Worm (Caenorhabditis elegans) whole organism, L1 larva: ENCODE measurements around the gene rps-13.

ENCODE experiments used
- C16A3.4 ChIP-seq: fragments of 150-350 bp; optimal IDR thresholded peaks from 2 replicates; lab custom pipeline; 2014; ENCODE audit warnings: missing biosample characterization, missing genetic modification characterization
- C34B4.2 ChIP-seq: sonication (generic microtip); optimal IDR thresholded peaks from 2 replicates; lab custom pipeline; 2017; ENCODE audit warnings: mild to moderate bottlenecking, missing genetic modification characterization, missing compliant biosample characterization
- F16B12.6 ChIP-seq: fragments of 150-350 bp; optimal IDR thresholded peaks from 2 replicates; lab custom pipeline; 2014; ENCODE audit warnings: missing biosample characterization, missing genetic modification characterization
- aly-2 ChIP-seq: fragments of 150-350 bp; optimal IDR thresholded peaks from 2 replicates; lab custom pipeline; 2014; ENCODE audit warnings: missing biosample characterization, missing genetic modification characterization
- ama-1 ChIP-seq: fragments of 150-350 bp; optimal IDR thresholded peaks from 2 replicates; lab custom pipeline; 2014
- ceh-63 ChIP-seq: fragments of 200-800 bp; sonication (Bioruptor generic); optimal IDR thresholded peaks from 2 replicates; lab custom pipeline; 2018; ENCODE audit warnings: mild to moderate bottlenecking, missing genetic modification characterization, missing compliant biosample characterization
- ceh-82 ChIP-seq, 3 experiments: fragments of 150-350 bp in 1 of 3; sonication (generic microtip) in 2 of 3; optimal IDR thresholded peaks; 2 replicates each; lab custom pipeline; 2014 to 2017; ENCODE audit warnings: missing biosample characterization in 3 of 3, missing genetic modification characterization in 3 of 3
- ceh-88 ChIP-seq: fragments of 200-800 bp; sonication (Bioruptor generic); IDR thresholded peaks from 2 replicates; pipeline ENCODE4 v1.3.6; 2022; ENCODE audit warnings: missing genetic modification characterization, missing compliant biosample characterization
- ceh-90 ChIP-seq: sonication (generic microtip); optimal IDR thresholded peaks from 2 replicates; lab custom pipeline; 2016; ENCODE audit warnings: missing genetic modification characterization, missing compliant biosample characterization
- ces-1 ChIP-seq: fragments of 150-350 bp; optimal IDR thresholded peaks from 2 replicates; lab custom pipeline; 2014; ENCODE audit warnings: missing biosample characterization, missing genetic modification reagents, missing genetic modification characterization
- efl-1 ChIP-seq, 4 experiments: fragments of 150-350 bp; optimal IDR thresholded peaks in 3 of 4; peaks in 1 of 4; 1 replicate in 1 of 4; 2 replicates in 3 of 4; lab custom pipeline; 2014; ENCODE audit warnings: missing biosample characterization in 2 of 4, missing genetic modification characterization in 2 of 4, missing genetic modification reagents in 2 of 4
- efl-3 ChIP-seq: fragments of 200-800 bp; sonication (Bioruptor generic); optimal IDR thresholded peaks from 2 replicates; lab custom pipeline; 2018; ENCODE audit warnings: mild to moderate bottlenecking, missing genetic modification characterization, missing compliant biosample characterization
- egl-13 ChIP-seq: sonication (generic microtip); optimal IDR thresholded peaks from 2 replicates; lab custom pipeline; 2016; ENCODE audit warnings: missing genotype, missing genetic modification reagents, missing genetic modification characterization, missing compliant biosample characterization
- elt-2 ChIP-seq: sonication (generic microtip); optimal IDR thresholded peaks from 2 replicates; lab custom pipeline; 2016; ENCODE audit warnings: missing genetic modification characterization, mild to moderate bottlenecking, inconsistent platforms, missing compliant biosample characterization, missing genetic modification reagents
- elt-3 ChIP-seq, 6 experiments: fragments of 150-350 bp in 1 of 6; sonication (generic microtip); optimal IDR thresholded peaks; 2 replicates each; lab custom pipeline; 2017 to 2018; ENCODE audit warnings: missing biosample characterization in 6 of 6, missing genetic modification characterization in 6 of 6, inconsistent platforms in 1 of 6
- fkh-10 ChIP-seq: sonication (generic microtip); optimal IDR thresholded peaks from 2 replicates; lab custom pipeline; 2017; ENCODE audit warnings: missing biosample characterization, missing genetic modification reagents, missing genetic modification characterization
- fkh-8 ChIP-seq: sonication (generic microtip); optimal IDR thresholded peaks from 2 replicates; lab custom pipeline; 2016; ENCODE audit warnings: mild to moderate bottlenecking, missing genetic modification characterization, missing compliant biosample characterization
- hlh-17 ChIP-seq: fragments of 200-800 bp; sonication (Bioruptor generic); optimal IDR thresholded peaks from 2 replicates; lab custom pipeline; 2018; ENCODE audit warnings: missing genetic modification characterization, mild to moderate bottlenecking, missing compliant biosample characterization, moderate library complexity, borderline replicate concordance
- hlh-4 ChIP-seq: sonication (generic microtip); optimal IDR thresholded peaks from 2 replicates; lab custom pipeline; 2016; ENCODE audit warnings: mild to moderate bottlenecking, missing genetic modification characterization, missing compliant biosample characterization
- isw-1 ChIP-seq: fragments of 200-800 bp; sonication (Bioruptor generic); IDR thresholded peaks from 2 replicates; pipeline ENCODE4 v1.3.6; 2022; ENCODE audit warnings: missing genetic modification characterization, missing compliant biosample characterization
- jun-1 ChIP-seq: fragments of 150-350 bp; optimal IDR thresholded peaks from 2 replicates; lab custom pipeline; 2014; ENCODE audit warnings: missing biosample characterization, missing genetic modification reagents, missing genetic modification characterization
- lin-13 ChIP-seq: fragments of 150-350 bp; optimal IDR thresholded peaks from 2 replicates; lab custom pipeline; 2014; ENCODE audit warnings: missing biosample characterization, missing genetic modification reagents, missing genetic modification characterization
- lin-14 ChIP-seq: fragments of 200-800 bp; sonication (Bioruptor generic); optimal IDR thresholded peaks from 2 replicates; lab custom pipeline; 2018; ENCODE audit warnings: mild to moderate bottlenecking, missing genetic modification characterization, moderate library complexity, missing compliant biosample characterization
- lin-35 ChIP-seq, 2 experiments: fragments of 150-350 bp; optimal IDR thresholded peaks; 2 replicates each; lab custom pipeline; 2014; ENCODE audit warnings: missing biosample characterization in 2 of 2, missing genetic modification characterization in 2 of 2, missing genetic modification reagents in 2 of 2
- lin-39 ChIP-seq: fragments of 150-350 bp; optimal IDR thresholded peaks from 2 replicates; lab custom pipeline; 2014; ENCODE audit warnings: missing biosample characterization, missing genetic modification reagents, missing genetic modification characterization
- lir-3 ChIP-seq: sonication (generic microtip); optimal IDR thresholded peaks from 2 replicates; lab custom pipeline; 2016; ENCODE audit warnings: mild to moderate bottlenecking, missing genetic modification characterization, moderate library complexity, missing compliant biosample characterization; ENCODE audit not compliant: poor library complexity
- lsy-2 ChIP-seq, 2 experiments: fragments of 150-350 bp; optimal IDR thresholded peaks; 2 replicates each; lab custom pipeline; 2014; ENCODE audit warnings: missing biosample characterization in 2 of 2, missing genetic modification characterization in 2 of 2
- mab-9 ChIP-seq: fragments of 200-800 bp; sonication (Bioruptor generic); IDR thresholded peaks from 2 replicates; pipeline ENCODE4 v1.3.6; 2022; ENCODE audit warnings: missing genetic modification reagents, missing genetic modification characterization, missing compliant biosample characterization
- mef-2 ChIP-seq: fragments of 150-350 bp; optimal IDR thresholded peaks from 2 replicates; lab custom pipeline; 2014; ENCODE audit warnings: missing biosample characterization, missing genetic modification characterization
- mep-1 ChIP-seq: fragments of 150-350 bp; optimal IDR thresholded peaks from 2 replicates; lab custom pipeline; 2014; ENCODE audit warnings: missing biosample characterization, missing genetic modification characterization
- nhr-20 ChIP-seq: sonication (generic microtip); optimal IDR thresholded peaks from 2 replicates; lab custom pipeline; 2016; ENCODE audit warnings: mild to moderate bottlenecking, missing genetic modification characterization, missing compliant biosample characterization
- nhr-28 ChIP-seq: fragments of 150-350 bp; optimal IDR thresholded peaks from 2 replicates; lab custom pipeline; 2014; ENCODE audit warnings: missing biosample characterization, missing genetic modification characterization
- nhr-71 ChIP-seq: sonication (generic microtip); optimal IDR thresholded peaks from 2 replicates; lab custom pipeline; 2016; ENCODE audit warnings: mild to moderate bottlenecking, missing genetic modification characterization, moderate library complexity, missing compliant biosample characterization
- nhr-76 ChIP-seq: sonication (generic microtip); optimal IDR thresholded peaks from 2 replicates; lab custom pipeline; 2017; ENCODE audit warnings: missing biosample characterization, missing genetic modification characterization
- nhr-77 ChIP-seq: fragments of 150-350 bp; optimal IDR thresholded peaks from 2 replicates; lab custom pipeline; 2014; ENCODE audit warnings: missing biosample characterization, missing genetic modification characterization
- nhr-90 ChIP-seq: sonication (generic microtip); optimal IDR thresholded peaks from 2 replicates; lab custom pipeline; 2016; ENCODE audit warnings: mild to moderate bottlenecking, missing genetic modification characterization, missing compliant biosample characterization; ENCODE audit not compliant: poor library complexity
- pag-3 ChIP-seq: sonication (generic microtip); optimal IDR thresholded peaks from 2 replicates; lab custom pipeline; 2017; ENCODE audit warnings: missing genetic modification characterization, mild to moderate bottlenecking, missing compliant biosample characterization, antibody characterized with exemption, borderline replicate concordance; ENCODE audit not compliant: insufficient read depth
- pqm-1 ChIP-seq: sonication (generic microtip); optimal IDR thresholded peaks from 3 replicates; lab custom pipeline; 2017; ENCODE audit warnings: missing biosample characterization, missing genetic modification characterization
- rnt-1 ChIP-seq: sonication (generic microtip); optimal IDR thresholded peaks from 2 replicates; lab custom pipeline; 2016; ENCODE audit warnings: mild to moderate bottlenecking, missing genetic modification characterization, moderate library complexity, missing compliant biosample characterization
- skn-1 ChIP-seq: fragments of 150-350 bp; optimal IDR thresholded peaks from 2 replicates; lab custom pipeline; 2014; ENCODE audit warnings: missing biosample characterization, missing genetic modification characterization
- snpc-4 ChIP-seq: fragments of 150-350 bp; optimal IDR thresholded peaks from 2 replicates; lab custom pipeline; 2014; ENCODE audit warnings: missing biosample characterization, missing genetic modification characterization
- snu-23 ChIP-seq: sonication (generic microtip); optimal IDR thresholded peaks from 2 replicates; lab custom pipeline; 2016; ENCODE audit warnings: missing genetic modification characterization, missing compliant biosample characterization
- swsn-7 ChIP-seq: sonication (generic microtip); optimal IDR thresholded peaks from 2 replicates; lab custom pipeline; 2016; ENCODE audit warnings: missing genetic modification characterization, missing compliant biosample characterization
- tlp-1 ChIP-seq: fragments of 150-350 bp; optimal IDR thresholded peaks from 2 replicates; lab custom pipeline; 2014; ENCODE audit warnings: missing biosample characterization, missing genetic modification characterization
- unc-30 ChIP-seq: sonication (generic microtip); optimal IDR thresholded peaks from 2 replicates; lab custom pipeline; 2017; ENCODE audit warnings: missing biosample characterization, missing genetic modification characterization
- unc-62 ChIP-seq: fragments of 150-350 bp; optimal IDR thresholded peaks from 2 replicates; lab custom pipeline; 2014; ENCODE audit warnings: missing biosample characterization, missing genetic modification reagents, missing genetic modification characterization
- unc-86 ChIP-seq: sonication (generic microtip); optimal IDR thresholded peaks from 2 replicates; lab custom pipeline; 2016; ENCODE audit warnings: missing genetic modification characterization, missing compliant biosample characterization
- unc-98 ChIP-seq: fragments of 200-800 bp; sonication (Bioruptor generic); IDR thresholded peaks from 2 replicates; pipeline ENCODE4 v1.3.6; 2022; ENCODE audit warnings: missing genetic modification characterization, missing compliant biosample characterization
- vab-15 ChIP-seq: sonication (generic microtip); optimal IDR thresholded peaks from 2 replicates; lab custom pipeline; 2017; ENCODE audit warnings: missing genotype, mild to moderate bottlenecking, missing genetic modification characterization, missing compliant biosample characterization
- xbp-1 ChIP-seq: sonication (generic microtip); optimal IDR thresholded peaks from 2 replicates; lab custom pipeline; 2016; ENCODE audit warnings: missing genetic modification characterization, missing compliant biosample characterization
- zag-1 ChIP-seq: fragments of 150-350 bp; optimal IDR thresholded peaks from 2 replicates; lab custom pipeline; 2014; ENCODE audit warnings: missing biosample characterization, missing genetic modification characterization
- zip-4 ChIP-seq: fragments of 200-800 bp; sonication (Bioruptor generic); optimal IDR thresholded peaks from 2 replicates; lab custom pipeline; 2018; ENCODE audit warnings: mild to moderate bottlenecking, missing genetic modification characterization, moderate library complexity, missing compliant biosample characterization
- ztf-4 ChIP-seq: fragments of 150-350 bp; optimal IDR thresholded peaks from 2 replicates; lab custom pipeline; 2014; ENCODE audit warnings: missing biosample characterization, missing genetic modification characterization

rps-13 gene

DNA sequence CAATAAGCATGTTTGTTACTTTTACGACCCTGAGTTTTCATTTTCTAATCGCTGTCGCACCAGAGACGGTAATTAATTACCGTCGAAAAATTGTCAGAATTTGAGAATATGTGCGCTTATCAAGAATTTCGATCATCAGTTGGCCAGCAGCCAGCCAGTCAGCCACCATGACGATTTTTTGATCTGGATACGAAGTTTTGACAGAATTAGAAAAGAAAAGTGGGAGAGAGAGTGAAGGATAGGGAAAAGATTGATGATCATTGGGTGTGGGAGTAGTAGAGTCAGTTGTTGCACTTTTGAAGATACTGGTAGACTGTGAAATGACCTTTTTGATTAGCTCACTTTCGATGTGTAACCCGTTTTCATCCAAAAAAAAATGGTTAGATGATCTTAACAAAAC, 10.4 kb downstream of the rps-13 start:
- TF ChIP-seq zip-4 (GFP tag; lab: Kevin White, UChicago): no peak
- TF ChIP-seq aly-2 (tag; lab: Kevin White, UChicago): no peak
- TF ChIP-seq lin-14 (GFP tag; lab: Kevin White, UChicago): peak; percentile 81
- TF ChIP-seq elt-3 (tag; optimal IDR thresholded peaks at IDR 0.05; lab: Kevin White, UChicago): peak in 1 of 6 experiments; percentile 27
- TF ChIP-seq egl-13 (tag; lab: Kevin White, UChicago): no peak
- no peak for TF ChIP-seq skn-1 (tag; lab: Kevin White, UChicago)
- TF ChIP-seq ceh-63 (GFP tag; lab: Kevin White, UChicago): no peak
- TF ChIP-seq pqm-1 (tag; lab: Kevin White, UChicago): no peak
- no peak for TF ChIP-seq fkh-8 (tag; lab: Kevin White, UChicago)
- TF ChIP-seq jun-1 (tag; lab: Kevin White, UChicago): no peak
- TF ChIP-seq nhr-28 (tag; lab: Kevin White, UChicago): no peak
- no peak for TF ChIP-seq vab-15 (tag; lab: Kevin White, UChicago)
- TF ChIP-seq ztf-4 (tag; lab: Kevin White, UChicago): no peak
- TF ChIP-seq efl-3 (GFP tag; lab: Kevin White, UChicago): peak; percentile 34
- no peak for TF ChIP-seq ces-1 (GFP tag; lab: Kevin White, UChicago)
- peak; percentile 4 for TF ChIP-seq swsn-7
- peak; percentile 65 for TF ChIP-seq mep-1
- TF ChIP-seq unc-30 (tag; lab: Kevin White, UChicago): no peak
- TF ChIP-seq snpc-4: no peak
- no peak for TF ChIP-seq lir-3 (tag; lab: Kevin White, UChicago)
- no peak for TF ChIP-seq isw-1
- TF ChIP-seq efl-1 (optimal IDR thresholded peaks at IDR 0.05; lab: Kevin White, UChicago): peak in 1 of 2 experiments; percentile 4
- TF ChIP-seq efl-1 (GFP tag; optimal IDR thresholded peaks at IDR 0.05 in 1 of 2; lab: Kevin White, UChicago): no peak
- TF ChIP-seq lin-39 (tag; lab: Kevin White, UChicago): peak; percentile 58
- TF ChIP-seq unc-62 (GFP tag; lab: Kevin White, UChicago): no peak
- TF ChIP-seq snu-23 (GFP tag; lab: Kevin White, UChicago): peak; percentile 60
- TF ChIP-seq tlp-1 (tag; lab: Kevin White, UChicago): no peak
- TF ChIP-seq hlh-4 (tag; lab: Kevin White, UChicago): no peak
- TF ChIP-seq nhr-90: peak; percentile 31
- TF ChIP-seq xbp-1: no peak
- peak in 1 of 2 experiments; percentile 10 for TF ChIP-seq lin-35 (GFP tag; optimal IDR thresholded peaks at IDR 0.05; lab: Kevin White, UChicago)
- TF ChIP-seq C16A3.4 (tag; lab: Kevin White, UChicago): no peak
- TF ChIP-seq pag-3 (tag; lab: Kevin White, UChicago): no peak
- TF ChIP-seq F16B12.6 (tag; lab: Kevin White, UChicago): no peak
- no peak for TF ChIP-seq ceh-90
- TF ChIP-seq nhr-71 (tag; lab: Kevin White, UChicago): peak; percentile 75
- no peak for TF ChIP-seq unc-98 (GFP tag; lab: Robert Waterston, UW)
- TF ChIP-seq lsy-2 (tag; optimal IDR thresholded peaks at IDR 0.05; lab: Kevin White, UChicago): peak; percentile 46 to 59
- no peak for TF ChIP-seq nhr-76 (tag; lab: Kevin White, UChicago)
- no peak for TF ChIP-seq C34B4.2
- no peak for TF ChIP-seq lin-13 (GFP tag; lab: Kevin White, UChicago)
- TF ChIP-seq nhr-77 (tag; lab: Kevin White, UChicago): no peak
- TF ChIP-seq nhr-20: peak; percentile 65
- no peak for TF ChIP-seq hlh-17 (GFP tag; lab: Kevin White, UChicago)
- no peak for TF ChIP-seq mab-9 (GFP tag; lab: Robert Waterston, UW)
- peak; percentile 75 for TF ChIP-seq rnt-1 (tag; lab: Kevin White, UChicago)
- TF ChIP-seq ama-1 (lab: Kevin White, UChicago): no peak
- TF ChIP-seq elt-2: no peak
- TF ChIP-seq mef-2 (tag; lab: Kevin White, UChicago): peak; percentile 21
- no peak for TF ChIP-seq ceh-82 (tag; optimal IDR thresholded peaks at IDR 0.05; lab: Kevin White, UChicago)
- no peak for TF ChIP-seq zag-1 (tag; lab: Kevin White, UChicago)
- TF ChIP-seq ceh-88 (GFP tag; lab: Robert Waterston, UW): no peak
- TF ChIP-seq unc-86 (tag; lab: Kevin White, UChicago): no peak
- no peak for TF ChIP-seq fkh-10 (GFP tag; lab: Kevin White, UChicago)
